Worm (Caenorhabditis elegans) whole organism, young adult: ENCODE results near the gene R13A5.11.

Experiments used
- D2030.7 ChIP-seq: fragments of 200-800 bp; sonication (Bioruptor generic); IDR thresholded peaks from 2 replicates; pipeline ENCODE4 v1.3.6; 2022; ENCODE audit warnings: missing genetic modification reagents, missing genetic modification characterization, missing compliant biosample characterization
- F23B12.7 ChIP-seq: sonication (generic microtip); optimal IDR thresholded peaks from 2 replicates; lab custom pipeline; 2017; ENCODE audit warnings: missing genetic modification characterization, mild to moderate bottlenecking, missing compliant biosample characterization, antibody characterized with exemption, moderate library complexity; ENCODE audit not compliant: insufficient read depth
- F33H1.4 ChIP-seq: fragments of 200-800 bp; sonication (Bioruptor generic); IDR thresholded peaks from 2 replicates; pipeline ENCODE4 v1.3.6; 2022; ENCODE audit warnings: missing genetic modification reagents, missing genetic modification characterization, missing compliant biosample characterization
- F55B11.4 ChIP-seq: sonication (generic microtip); optimal IDR thresholded peaks from 2 replicates; lab custom pipeline; 2016; ENCODE audit warnings: missing compliant biosample characterization, missing genetic modification characterization, borderline replicate concordance; ENCODE audit not compliant: insufficient read depth
- K11D2.4 ChIP-seq: fragments of 200-800 bp; sonication (Bioruptor generic); IDR thresholded peaks from 2 replicates; pipeline ENCODE4 v1.3.6; 2022; ENCODE audit warnings: missing genetic modification reagents, missing genetic modification characterization, missing compliant biosample characterization
- T07F8.4 ChIP-seq: sonication (generic microtip); optimal IDR thresholded peaks from 2 replicates; lab custom pipeline; 2016; ENCODE audit warnings: mild to moderate bottlenecking, missing genetic modification characterization, moderate library complexity, missing compliant biosample characterization
- Y53G8AR.9 ChIP-seq: fragments of 200-800 bp; sonication (Bioruptor generic); conservative IDR thresholded peaks from 2 replicates; pipeline ENCODE4 v1.3.6; 2022; ENCODE audit warnings: missing genetic modification reagents, missing genetic modification characterization, missing compliant biosample characterization
- Y56A3A.18 ChIP-seq: fragments of 200-800 bp; sonication (Bioruptor generic); IDR thresholded peaks from 2 replicates; pipeline ENCODE4 v1.3.6; 2022; ENCODE audit warnings: missing genetic modification reagents, missing genetic modification characterization, missing compliant biosample characterization
- Y79H2A.3 ChIP-seq: fragments of 200-800 bp; sonication (Bioruptor generic); conservative IDR thresholded peaks from 2 replicates; pipeline ENCODE4 v1.3.6; 2022; ENCODE audit warnings: missing genetic modification reagents, missing genetic modification characterization, missing compliant biosample characterization
- Y95B8A.8 ChIP-seq: fragments of 200-800 bp; sonication (Bioruptor generic); IDR thresholded peaks from 2 replicates; pipeline ENCODE4 v1.3.6; 2022; ENCODE audit warnings: missing genetic modification reagents, missing genetic modification characterization, missing compliant biosample characterization
- athp-1 ChIP-seq: sonication (generic microtip); optimal IDR thresholded peaks from 2 replicates; lab custom pipeline; 2017; ENCODE audit warnings: mild to moderate bottlenecking, missing genetic modification characterization, missing compliant biosample characterization
- attf-3 ChIP-seq: fragments of 200-800 bp; sonication (Bioruptor generic); conservative IDR thresholded peaks from 2 replicates; pipeline ENCODE4 v1.3.6; 2022; ENCODE audit warnings: missing genetic modification reagents, missing genetic modification characterization, missing compliant biosample characterization
- attf-5 ChIP-seq: fragments of 200-800 bp; sonication (Bioruptor generic); optimal IDR thresholded peaks from 2 replicates; lab custom pipeline; 2018; ENCODE audit warnings: mild to moderate bottlenecking, missing genetic modification characterization, missing compliant biosample characterization
- bed-1 ChIP-seq: fragments of 200-800 bp; sonication (Bioruptor generic); IDR thresholded peaks from 2 replicates; pipeline ENCODE4 v1.3.6; 2022; ENCODE audit warnings: missing genetic modification reagents, missing genetic modification characterization, missing compliant biosample characterization
- ceh-40 ChIP-seq: fragments of 200-800 bp; sonication (Bioruptor generic); IDR thresholded peaks from 2 replicates; pipeline ENCODE4 v1.3.6; 2022; ENCODE audit warnings: missing genetic modification characterization, missing compliant biosample characterization
- dpl-1 ChIP-seq: fragments of 150-350 bp; optimal IDR thresholded peaks from 2 replicates; lab custom pipeline; 2014; ENCODE audit warnings: missing biosample characterization, missing genetic modification reagents, missing genetic modification characterization
- efl-1 ChIP-seq: fragments of 150-350 bp; optimal IDR thresholded peaks from 2 replicates; lab custom pipeline; 2014; ENCODE audit warnings: missing biosample characterization, missing genetic modification reagents, missing genetic modification characterization
- hlh-12 ChIP-seq: sonication (generic microtip); optimal IDR thresholded peaks from 2 replicates; lab custom pipeline; 2016; ENCODE audit warnings: missing genetic modification characterization, missing compliant biosample characterization
- lin-54 ChIP-seq: fragments of 200-800 bp; sonication (Bioruptor generic); optimal IDR thresholded peaks from 2 replicates; lab custom pipeline; 2018; ENCODE audit warnings: mild to moderate bottlenecking, missing genetic modification characterization, missing compliant biosample characterization
- lsl-1 ChIP-seq: fragments of 200-800 bp; sonication (Bioruptor generic); optimal IDR thresholded peaks from 2 replicates; lab custom pipeline; 2018; ENCODE audit warnings: mild to moderate bottlenecking, missing genetic modification characterization, moderate library complexity, missing compliant biosample characterization
- madf-6 ChIP-seq: fragments of 200-800 bp; sonication (Bioruptor generic); IDR thresholded peaks from 2 replicates; pipeline ENCODE4 v1.3.6; 2022; ENCODE audit warnings: missing genetic modification reagents, missing genetic modification characterization, missing compliant biosample characterization
- madf-8 ChIP-seq: fragments of 200-800 bp; sonication (Bioruptor generic); conservative IDR thresholded peaks from 2 replicates; pipeline ENCODE4 v1.3.6; 2022; ENCODE audit warnings: missing genetic modification reagents, missing genetic modification characterization, missing compliant biosample characterization
- mxl-1 ChIP-seq: sonication (generic microtip); optimal IDR thresholded peaks from 2 replicates; lab custom pipeline; 2016; ENCODE audit warnings: missing genetic modification characterization, missing compliant biosample characterization
- nfyb-1 ChIP-seq: fragments of 200-800 bp; sonication (Bioruptor generic); IDR thresholded peaks from 2 replicates; pipeline ENCODE4 v1.3.6; 2022; ENCODE audit warnings: missing genetic modification reagents, missing genetic modification characterization, missing compliant biosample characterization
- nhr-27 ChIP-seq: fragments of 200-800 bp; sonication (Bioruptor generic); optimal IDR thresholded peaks from 2 replicates; lab custom pipeline; 2018; ENCODE audit warnings: mild to moderate bottlenecking, missing genetic modification characterization, moderate library complexity, missing compliant biosample characterization
- nhr-80 ChIP-seq: sonication (generic microtip); optimal IDR thresholded peaks from 2 replicates; lab custom pipeline; 2016; ENCODE audit warnings: missing genetic modification characterization, missing compliant biosample characterization
- rec-8 ChIP-seq, 2 experiments: sonication (generic microtip); optimal IDR thresholded peaks; 2 replicates each; lab custom pipeline; 2016; ENCODE audit warnings: mild to moderate bottlenecking in 2 of 2, missing genetic modification characterization in 2 of 2, missing genetic modification reagents in 2 of 2, missing genotype in 2 of 2, missing biosample characterization in 1 of 2, missing compliant biosample characterization in 1 of 2, moderate library complexity in 1 of 2
- rpc-1 ChIP-seq, 2 experiments: fragments of 150-350 bp in 1 of 2; sonication (generic microtip) in 1 of 2; optimal IDR thresholded peaks; 2 replicates each; lab custom pipeline; 2014 to 2018; ENCODE audit warnings: missing biosample characterization in 1 of 2, missing genetic modification characterization in 1 of 2, missing genetic modification reagents in 1 of 2, missing genotype in 1 of 2
- snpc-1.1 ChIP-seq: sonication (generic microtip); optimal IDR thresholded peaks from 2 replicates; lab custom pipeline; 2017; ENCODE audit warnings: missing genetic modification characterization, mild to moderate bottlenecking, missing compliant biosample characterization, antibody characterized with exemption, moderate library complexity, missing genotype, missing genetic modification reagents; ENCODE audit not compliant: insufficient read depth
- snpc-1.3 ChIP-seq: sonication (generic microtip); optimal IDR thresholded peaks from 2 replicates; lab custom pipeline; 2017; ENCODE audit warnings: missing genetic modification characterization, mild to moderate bottlenecking, missing compliant biosample characterization, antibody characterized with exemption, moderate library complexity, missing genotype, missing genetic modification reagents; ENCODE audit not compliant: insufficient read depth
- snpc-3.4 ChIP-seq: sonication (generic microtip); optimal IDR thresholded peaks from 2 replicates; lab custom pipeline; 2017; ENCODE audit warnings: missing genetic modification characterization, mild to moderate bottlenecking, missing compliant biosample characterization, antibody characterized with exemption, moderate library complexity, missing genotype, missing genetic modification reagents
- snpc-4 ChIP-seq, 5 experiments: fragments of 150-350 bp in 1 of 5; sonication (generic microtip) in 4 of 5; optimal IDR thresholded peaks; 2 replicates each; lab custom pipeline; 2014 to 2018; ENCODE audit warnings: missing genetic modification characterization in 5 of 5, missing biosample characterization in 3 of 5, antibody characterized with exemption in 2 of 5, mild to moderate bottlenecking in 2 of 5, missing compliant biosample characterization in 2 of 5, missing genotype in 2 of 5, moderate library complexity in 2 of 5, missing genetic modification reagents in 1 of 5
- somi-1 ChIP-seq: fragments of 200-800 bp; sonication (Bioruptor generic); optimal IDR thresholded peaks from 2 replicates; lab custom pipeline; 2018; ENCODE audit warnings: mild to moderate bottlenecking, missing genetic modification characterization, missing compliant biosample characterization
- sptf-2 ChIP-seq: fragments of 200-800 bp; sonication (Bioruptor generic); optimal IDR thresholded peaks from 2 replicates; lab custom pipeline; 2018; ENCODE audit warnings: mild to moderate bottlenecking, missing genetic modification characterization, missing compliant biosample characterization
- xnd-1 ChIP-seq: sonication (generic microtip); optimal IDR thresholded peaks from 2 replicates; lab custom pipeline; 2016; ENCODE audit warnings: missing genotype, missing genetic modification reagents, missing genetic modification characterization, missing compliant biosample characterization
- ztf-18 ChIP-seq: sonication (generic microtip); optimal IDR thresholded peaks from 2 replicates; lab custom pipeline; 2016; ENCODE audit warnings: missing genotype, mild to moderate bottlenecking, missing genetic modification characterization, missing compliant biosample characterization
- ztf-25 ChIP-seq: fragments of 200-800 bp; sonication (Bioruptor generic); IDR thresholded peaks from 2 replicates; pipeline ENCODE4 v1.3.6; 2022; ENCODE audit warnings: missing genetic modification reagents, missing genetic modification characterization, missing compliant biosample characterization
- ztf-28 ChIP-seq: fragments of 200-800 bp; sonication (Bioruptor generic); IDR thresholded peaks from 2 replicates; pipeline ENCODE4 v1.3.6; 2022; ENCODE audit warnings: missing genetic modification reagents, missing genetic modification characterization, missing compliant biosample characterization

R13A5.11 gene

ce11 chrIII:7584131-7584646 lies 8.9 kb downstream of the R13A5.11 start, which contains the start of gene cup-5:
Gene cup-5, plus strand, starts transcription at chrIII:7584181.
- TF ChIP-seq T07F8.4 (tag; lab: Kevin White, UChicago): no peak
- peak; percentile 47 for TF ChIP-seq nhr-80
- peak; percentile 76 for TF ChIP-seq efl-1 (GFP tag; lab: Kevin White, UChicago)
- no peak for TF ChIP-seq rpc-1 (optimal IDR thresholded peaks at IDR 0.05; lab: Kevin White, UChicago)
- TF ChIP-seq rpc-1 (tag; optimal IDR thresholded peaks at IDR 0.05; lab: Kevin White, UChicago): no peak
- no peak for TF ChIP-seq Y95B8A.8 (GFP tag; lab: Robert Waterston, UW)
- TF ChIP-seq attf-3 (GFP tag; lab: Robert Waterston, UW): 0 out of 2 replicates have a peak, but pooled peaks have one; percentile 27
- TF ChIP-seq xnd-1 (tag; lab: Kevin White, UChicago): no peak
- TF ChIP-seq sptf-2 (GFP tag; lab: Kevin White, UChicago): no peak
- TF ChIP-seq lin-54 (GFP tag; lab: Kevin White, UChicago): peak; percentile 26
- TF ChIP-seq ztf-25 (GFP tag; lab: Robert Waterston, UW): no peak
- TF ChIP-seq K11D2.4: no peak
- peak; percentile 37 for TF ChIP-seq F23B12.7 (tag; lab: Kevin White, UChicago)
- no peak for TF ChIP-seq mxl-1 (tag; lab: Kevin White, UChicago)
- TF ChIP-seq rec-8 (tag; optimal IDR thresholded peaks at IDR 0.05; lab: Kevin White, UChicago): no peak
- TF ChIP-seq hlh-12 (tag; lab: Kevin White, UChicago): no peak
- TF ChIP-seq bed-1 (GFP tag; lab: Robert Waterston, UW): no peak
- TF ChIP-seq nhr-27 (tag; lab: Kevin White, UChicago): no peak
- TF ChIP-seq nfyb-1 (GFP tag; lab: Robert Waterston, UW): no peak
- peak; percentile 73 for TF ChIP-seq madf-6 (GFP tag; lab: Robert Waterston, UW)
- TF ChIP-seq F33H1.4 (GFP tag; lab: Robert Waterston, UW): peak; percentile 45; the same call in 1 of the 2 replicates
- TF ChIP-seq attf-5 (GFP tag; lab: Kevin White, UChicago): no peak
- TF ChIP-seq Y53G8AR.9: no peak
- TF ChIP-seq ztf-28 (GFP tag; lab: Robert Waterston, UW): no peak
- peak; percentile 37 for TF ChIP-seq dpl-1 (GFP tag; lab: Kevin White, UChicago)
- TF ChIP-seq ceh-40: no peak
- peak; percentile 24 for TF ChIP-seq ztf-18 (tag; lab: Kevin White, UChicago)
- TF ChIP-seq lsl-1 (GFP tag; lab: Kevin White, UChicago): peak; percentile 81
- TF ChIP-seq snpc-1.3 (tag; lab: Kevin White, UChicago): peak; percentile 29
- peak; percentile 15 for TF ChIP-seq snpc-3.4 (tag; lab: Kevin White, UChicago)
- peak; percentile 48 for TF ChIP-seq madf-8 (GFP tag; lab: Robert Waterston, UW)
- TF ChIP-seq Y56A3A.18: no peak
- peak; percentile 90 for TF ChIP-seq athp-1 (tag; lab: Kevin White, UChicago)
- TF ChIP-seq D2030.7 (GFP tag; lab: Robert Waterston, UW): peak; percentile 45; the same call in 1 of the 2 replicates
- TF ChIP-seq F55B11.4 (tag; lab: Kevin White, UChicago): no peak
- no peak for TF ChIP-seq somi-1 (GFP tag; lab: Kevin White, UChicago)
- TF ChIP-seq Y79H2A.3 (GFP tag; lab: Robert Waterston, UW): no peak
- peak; percentile 35 for TF ChIP-seq snpc-1.1
- TF ChIP-seq snpc-4 (GFP tag; optimal IDR thresholded peaks at IDR 0.05; lab: Kevin White, UChicago): peak; percentile 9
- TF ChIP-seq snpc-4 (tag; optimal IDR thresholded peaks at IDR 0.05; lab: Kevin White, UChicago): no peak
